Worm (Caenorhabditis elegans) whole organism, mixed stage, embryonic: ENCODE data around the gene C55C3.6.

ENCODE experiments used
- ces-1 ChIP-seq: fragments of 150-350 bp; optimal IDR thresholded peaks from 2 replicates; lab custom pipeline; 2014; ENCODE audit warnings: missing biosample characterization, missing genetic modification reagents, missing genetic modification characterization
- mab-5 ChIP-seq: fragments of 150-350 bp; optimal IDR thresholded peaks from 2 replicates; lab custom pipeline; 2014; ENCODE audit warnings: missing biosample characterization, missing genetic modification characterization
- nhr-237 ChIP-seq: fragments of 150-350 bp; optimal IDR thresholded peaks from 2 replicates; lab custom pipeline; 2014; ENCODE audit warnings: missing biosample characterization, missing genetic modification characterization
- nhr-28 ChIP-seq: fragments of 150-350 bp; optimal IDR thresholded peaks from 2 replicates; lab custom pipeline; 2014; ENCODE audit warnings: missing biosample characterization, missing genetic modification characterization
- pha-4 ChIP-seq: fragments of 150-350 bp; optimal IDR thresholded peaks from 2 replicates; lab custom pipeline; 2018; ENCODE audit warnings: missing biosample characterization, missing genetic modification reagents, missing genetic modification characterization
- sptf-1 ChIP-seq: sonication (generic microtip); optimal IDR thresholded peaks from 2 replicates; lab custom pipeline; 2017; ENCODE audit warnings: mild to moderate bottlenecking, missing genetic modification characterization, moderate library complexity, missing compliant biosample characterization
- unc-120 ChIP-seq: sonication (generic microtip); optimal IDR thresholded peaks from 2 replicates; lab custom pipeline; 2017; ENCODE audit warnings: missing genetic modification characterization, missing compliant biosample characterization; ENCODE audit not compliant: poor library complexity, severe bottlenecking
- unc-39 ChIP-seq: fragments of 150-350 bp; optimal IDR thresholded peaks from 2 replicates; lab custom pipeline; 2014; ENCODE audit warnings: missing biosample characterization, missing genetic modification characterization
- unc-62 ChIP-seq: fragments of 150-350 bp; optimal IDR thresholded peaks from 2 replicates; lab custom pipeline; 2014; ENCODE audit warnings: missing biosample characterization, missing genetic modification reagents, missing genetic modification characterization

DNA sequence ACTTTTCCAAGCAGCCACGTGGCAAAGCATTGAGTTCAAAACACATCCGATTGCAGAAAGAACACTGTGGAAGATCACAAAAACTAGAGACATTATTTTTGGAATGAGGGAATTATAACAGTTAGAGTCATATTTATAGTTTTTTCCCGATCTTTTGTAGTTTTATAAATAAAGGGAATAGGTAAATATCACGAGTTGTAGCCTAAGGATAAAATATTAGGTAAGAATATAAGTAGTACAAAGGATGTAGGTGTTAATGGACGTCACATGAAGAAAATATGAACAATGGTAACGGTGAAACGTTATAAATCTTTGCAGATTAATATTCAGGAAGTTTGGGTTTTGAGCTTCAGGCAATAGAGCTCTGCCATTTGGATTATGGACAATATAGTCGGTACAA is 8.5 kb upstream of the C55C3.6 start, which contains the start of gene srd-5:
- TF ChIP-seq pha-4 (tag; lab: Kevin White, UChicago), result no peak
- TF ChIP-seq mab-5 (tag; lab: Kevin White, UChicago), result no peak
- no peak for TF ChIP-seq unc-39 (tag; lab: Kevin White, UChicago)
- TF ChIP-seq unc-120 (tag; lab: Kevin White, UChicago), result no peak
- no peak for TF ChIP-seq ces-1 (GFP tag; lab: Kevin White, UChicago)
- TF ChIP-seq nhr-237, result no peak
- no peak for TF ChIP-seq unc-62 (GFP tag; lab: Kevin White, UChicago)
- no peak for TF ChIP-seq nhr-28 (tag; lab: Kevin White, UChicago)
- TF ChIP-seq sptf-1 (tag; lab: Kevin White, UChicago), result no peak
